Fruit fly (Drosophila melanogaster) whole organism, wandering third instar larva: Measurements from ENCODE around the gene CG14852.

Experiments used
- CG32264 ChIP-seq: fragments of 200-800 bp; sonication (Bioruptor generic); optimal IDR thresholded peaks from 2 replicates; lab custom pipeline; 2016; ENCODE audit warnings: missing biosample characterization, missing genetic modification characterization
- CG9705 ChIP-seq: fragments of 200-800 bp; sonication (Bioruptor generic); optimal IDR thresholded peaks from 2 replicates; lab custom pipeline; 2018; ENCODE audit warnings: missing biosample characterization, mild to moderate bottlenecking, missing genetic modification characterization
- CrebA ChIP-seq: fragments of 200-800 bp; sonication (Bioruptor generic); optimal IDR thresholded peaks from 2 replicates; lab custom pipeline; 2016; ENCODE audit warnings: missing biosample characterization, mild to moderate bottlenecking, missing genetic modification characterization, borderline replicate concordance
- Dfd ChIP-seq: fragments of >200 bp; optimal IDR thresholded peaks from 2 replicates; lab custom pipeline; 2017; ENCODE audit warnings: missing biosample characterization, missing genetic modification characterization
- Dif ChIP-seq: fragments of 200-275, 200-300 bp; sonication (Bioruptor generic); optimal IDR thresholded peaks from 2 replicates; lab custom pipeline; 2018; ENCODE audit warnings: missing biosample characterization, missing genetic modification characterization; ENCODE audit not compliant: partially characterized antibody
- GATAd ChIP-seq: sonication (Bioruptor generic); optimal IDR thresholded peaks from 2 replicates; lab custom pipeline; 2016; ENCODE audit warnings: missing biosample characterization, missing genetic modification characterization
- HLH106 ChIP-seq: fragments of 200-800 bp; optimal IDR thresholded peaks from 3 replicates; lab custom pipeline; 2019; ENCODE audit warnings: missing biosample characterization, mild to moderate bottlenecking, missing genetic modification characterization, moderate library complexity
- Hnf4 ChIP-seq: fragments of 200-800 bp; sonication (Bioruptor generic); optimal IDR thresholded peaks from 2 replicates; lab custom pipeline; 2016; ENCODE audit warnings: missing biosample characterization, mild to moderate bottlenecking, missing genetic modification characterization
- Hr78 ChIP-seq: fragments of >200 bp; optimal IDR thresholded peaks from 2 replicates; lab custom pipeline; 2017; ENCODE audit warnings: missing biosample characterization, missing genetic modification characterization
- Hr83 ChIP-seq: fragments of 200-300 bp; sonication (Bioruptor generic); optimal IDR thresholded peaks from 2 replicates; lab custom pipeline; 2016; ENCODE audit warnings: missing biosample characterization, mild to moderate bottlenecking, missing genetic modification characterization, moderate library complexity; ENCODE audit not compliant: poor library complexity, severe bottlenecking
- Jra ChIP-seq: sonication (Bioruptor generic); optimal IDR thresholded peaks from 2 replicates; lab custom pipeline; 2016; ENCODE audit warnings: missing biosample characterization, missing genetic modification characterization
- Mio ChIP-seq: sonication (Bioruptor generic); optimal IDR thresholded peaks from 2 replicates; lab custom pipeline; 2016; ENCODE audit warnings: missing biosample characterization, missing genetic modification characterization
- Myc ChIP-seq: fragments of >200 bp; optimal IDR thresholded peaks from 2 replicates; lab custom pipeline; 2017
- N ChIP-seq: fragments of >200 bp; optimal IDR thresholded peaks from 2 replicates; lab custom pipeline; 2018; ENCODE audit warnings: missing biosample characterization, missing external identifiers, missing genetic modification characterization
- OdsH ChIP-seq: fragments of 200-800 bp; sonication (Bioruptor generic); optimal IDR thresholded peaks from 2 replicates; lab custom pipeline; 2016; ENCODE audit warnings: missing biosample characterization, mild to moderate bottlenecking, missing genetic modification characterization
- Rel ChIP-seq, 2 experiments: fragments of 200-800 bp; sonication (Bioruptor generic) in 1 of 2; optimal IDR thresholded peaks; 2 replicates in 1 of 2; 3 replicates in 1 of 2; lab custom pipeline; 2016 to 2019; ENCODE audit warnings: mild to moderate bottlenecking in 2 of 2, missing biosample characterization in 2 of 2, missing genetic modification characterization in 2 of 2, moderate library complexity in 1 of 2
- Sp1 ChIP-seq: fragments of 200-800 bp; sonication (Bioruptor generic); optimal IDR thresholded peaks from 3 replicates; lab custom pipeline; 2019; ENCODE audit warnings: missing biosample characterization, mild to moderate bottlenecking, missing genetic modification characterization, moderate library complexity
- Vsx2 ChIP-seq: fragments of 200-300, 225-300 bp; sonication (Bioruptor generic); optimal IDR thresholded peaks from 2 replicates; lab custom pipeline; 2018; ENCODE audit warnings: missing biosample characterization, missing genetic modification characterization; ENCODE audit not compliant: partially characterized antibody
- br ChIP-seq: fragments of 200-800 bp; sonication (Bioruptor generic); optimal IDR thresholded peaks from 2 replicates; lab custom pipeline; 2016; ENCODE audit warnings: missing biosample characterization, missing genetic modification characterization
- brk ChIP-seq: fragments of 200-800 bp; sonication (Bioruptor generic); optimal IDR thresholded peaks from 2 replicates; lab custom pipeline; 2016; ENCODE audit warnings: missing biosample characterization, mild to moderate bottlenecking, missing genetic modification characterization
- dl ChIP-seq, 2 experiments: fragments of 175-275, 200-275 bp in 1 of 2; fragments of 200-275 bp in 1 of 2; sonication (Bioruptor generic); optimal IDR thresholded peaks; lab custom pipeline; 2018; ENCODE audit warnings: mild to moderate bottlenecking in 2 of 2, missing biosample characterization in 2 of 2, missing genetic modification characterization in 2 of 2, moderate library complexity in 2 of 2; ENCODE audit not compliant: partially characterized antibody in 2 of 2, insufficient read depth in 1 of 2
- dsf ChIP-seq: sonication (Bioruptor generic); optimal IDR thresholded peaks from 2 replicates; lab custom pipeline; 2016; ENCODE audit warnings: missing biosample characterization, missing genetic modification characterization, borderline replicate concordance
- ey ChIP-seq: fragments of 200-800 bp; sonication (Bioruptor generic); optimal IDR thresholded peaks from 2 replicates; lab custom pipeline; 2016; ENCODE audit warnings: missing biosample characterization, missing genetic modification characterization
- foxo ChIP-seq, 2 experiments: fragments of 200-800 bp; sonication (Bioruptor generic); optimal IDR thresholded peaks; 2 replicates in 1 of 2; 3 replicates in 1 of 2; lab custom pipeline; 2016 to 2017; ENCODE audit warnings: missing biosample characterization in 2 of 2, missing genetic modification characterization in 2 of 2
- fru ChIP-seq: fragments of 200-800 bp; sonication (Bioruptor generic); optimal IDR thresholded peaks from 3 replicates; lab custom pipeline; 2016; ENCODE audit warnings: missing biosample characterization, mild to moderate bottlenecking, missing genetic modification characterization
- h ChIP-seq: fragments of 200-800 bp; sonication (Bioruptor generic); optimal IDR thresholded peaks from 3 replicates; lab custom pipeline; 2016; ENCODE audit warnings: missing biosample characterization, mild to moderate bottlenecking, missing genetic modification characterization
- jim ChIP-seq: fragments of 175-275, 200-325 bp; sonication (Bioruptor generic); optimal IDR thresholded peaks from 2 replicates; lab custom pipeline; 2016; ENCODE audit warnings: missing biosample characterization, mild to moderate bottlenecking, missing genetic modification characterization
- lola ChIP-seq: fragments of >200 bp; optimal IDR thresholded peaks from 2 replicates; lab custom pipeline; 2017; ENCODE audit warnings: missing biosample characterization, missing genetic modification characterization
- pan ChIP-seq: fragments of >200 bp; optimal IDR thresholded peaks from 2 replicates; lab custom pipeline; 2017
- psq ChIP-seq: fragments of 200-800 bp; sonication (Bioruptor generic); optimal IDR thresholded peaks from 3 replicates; lab custom pipeline; 2017; ENCODE audit warnings: missing biosample characterization, mild to moderate bottlenecking, missing genetic modification characterization, moderate library complexity
- rgr ChIP-seq: fragments of 200-800 bp; sonication (Bioruptor generic); optimal IDR thresholded peaks from 3 replicates; lab custom pipeline; 2016; ENCODE audit warnings: missing biosample characterization, mild to moderate bottlenecking, missing genetic modification characterization
- sage ChIP-seq: fragments of 200-800 bp; sonication (Bioruptor generic); optimal IDR thresholded peaks from 2 replicates; lab custom pipeline; 2016; ENCODE audit warnings: missing biosample characterization, mild to moderate bottlenecking, missing genetic modification characterization
- sv ChIP-seq: fragments of 200-800 bp; sonication (Bioruptor generic); optimal IDR thresholded peaks from 3 replicates; lab custom pipeline; 2016; ENCODE audit warnings: missing biosample characterization, missing genetic modification characterization
- tai ChIP-seq: sonication (Bioruptor generic); optimal IDR thresholded peaks from 2 replicates; lab custom pipeline; 2016; ENCODE audit warnings: missing biosample characterization, missing genetic modification characterization
- woc ChIP-seq: sonication (Bioruptor generic); optimal IDR thresholded peaks from 2 replicates; lab custom pipeline; 2016; ENCODE audit warnings: missing biosample characterization, mild to moderate bottlenecking, missing genetic modification characterization

Gene CG14852

dm6 chr3R:14608892-14609692 lies 43.4 kb downstream of the CG14852 start, which contains the start of gene CG14853:
Gene CG14853, plus strand, starts transcription at chr3R:14609642.
- TF ChIP-seq Jra = no peak
- no peak for TF ChIP-seq jim (GFP tag; lab: Kevin White, UChicago)
- no peak for TF ChIP-seq foxo (GFP tag; optimal IDR thresholded peaks at IDR 0.05; lab: Kevin White, UChicago)
- no peak for TF ChIP-seq N (GFP tag; lab: Kevin White, UChicago)
- no peak for TF ChIP-seq pan (lab: Kevin White, UChicago)
- peak; percentile 56 for TF ChIP-seq HLH106 (tag; lab: Kevin White, UChicago)
- TF ChIP-seq CrebA (GFP tag; lab: Kevin White, UChicago) = no peak
- TF ChIP-seq br = no peak
- no peak for TF ChIP-seq dsf (GFP tag; lab: Kevin White, UChicago)
- peak; percentile 18 for TF ChIP-seq psq (GFP tag; lab: Kevin White, UChicago)
- no peak for TF ChIP-seq Vsx2 (GFP tag; lab: Kevin White, UChicago)
- no peak for TF ChIP-seq lola (GFP tag; lab: Kevin White, UChicago)
- no peak for TF ChIP-seq CG32264
- TF ChIP-seq Hr83 (GFP tag; lab: Kevin White, UChicago) = no peak
- TF ChIP-seq Mio (GFP tag; lab: Kevin White, UChicago) = no peak
- no peak for TF ChIP-seq sage (GFP tag; lab: Kevin White, UChicago)
- TF ChIP-seq Myc (lab: Kevin White, UChicago) = no peak
- TF ChIP-seq brk (GFP tag; lab: Kevin White, UChicago) = no peak
- TF ChIP-seq h = no peak
- peak; percentile 30 for TF ChIP-seq OdsH (GFP tag; lab: Kevin White, UChicago)
- no peak for TF ChIP-seq Dfd (GFP tag; lab: Kevin White, UChicago)
- no peak for TF ChIP-seq woc (GFP tag; lab: Kevin White, UChicago)
- peak; percentile 44 for TF ChIP-seq Sp1 (GFP tag; lab: Kevin White, UChicago)
- no peak for TF ChIP-seq GATAd (GFP tag; lab: Kevin White, UChicago)
- no peak for TF ChIP-seq Dif (GFP tag; lab: Kevin White, UChicago)
- TF ChIP-seq ey (GFP tag; lab: Kevin White, UChicago) = no peak
- no peak for TF ChIP-seq Hr78 (GFP tag; lab: Kevin White, UChicago)
- TF ChIP-seq CG9705 (GFP tag; lab: Kevin White, UChicago) = no peak
- TF ChIP-seq sv = no peak
- TF ChIP-seq fru (GFP tag; lab: Kevin White, UChicago) = no peak
- TF ChIP-seq tai = no peak
- TF ChIP-seq dl (GFP tag; optimal IDR thresholded peaks at IDR 0.05; lab: Kevin White, UChicago; ENCODE audit: insufficient read depth in 1 of 2, partially characterized antibody in 2 of 2) = no peak
- TF ChIP-seq rgr (GFP tag; lab: Kevin White, UChicago) = peak; percentile 48
- TF ChIP-seq Hnf4 (GFP tag; lab: Kevin White, UChicago) = no peak
- no peak for TF ChIP-seq Rel (GFP tag; optimal IDR thresholded peaks at IDR 0.05; lab: Kevin White, UChicago)
- TF ChIP-seq Rel (tag; optimal IDR thresholded peaks at IDR 0.05; lab: Kevin White, UChicago) = no peak
- TF ChIP-seq, all 38 proteins: peak for 5
